Fruit fly (Drosophila melanogaster): Measurements from ENCODE around the gene CG8578.
A peak's percentile ranks its signal among the peaks of the same experiment; 100 is the strongest.

Gene CG8578

DNA sequence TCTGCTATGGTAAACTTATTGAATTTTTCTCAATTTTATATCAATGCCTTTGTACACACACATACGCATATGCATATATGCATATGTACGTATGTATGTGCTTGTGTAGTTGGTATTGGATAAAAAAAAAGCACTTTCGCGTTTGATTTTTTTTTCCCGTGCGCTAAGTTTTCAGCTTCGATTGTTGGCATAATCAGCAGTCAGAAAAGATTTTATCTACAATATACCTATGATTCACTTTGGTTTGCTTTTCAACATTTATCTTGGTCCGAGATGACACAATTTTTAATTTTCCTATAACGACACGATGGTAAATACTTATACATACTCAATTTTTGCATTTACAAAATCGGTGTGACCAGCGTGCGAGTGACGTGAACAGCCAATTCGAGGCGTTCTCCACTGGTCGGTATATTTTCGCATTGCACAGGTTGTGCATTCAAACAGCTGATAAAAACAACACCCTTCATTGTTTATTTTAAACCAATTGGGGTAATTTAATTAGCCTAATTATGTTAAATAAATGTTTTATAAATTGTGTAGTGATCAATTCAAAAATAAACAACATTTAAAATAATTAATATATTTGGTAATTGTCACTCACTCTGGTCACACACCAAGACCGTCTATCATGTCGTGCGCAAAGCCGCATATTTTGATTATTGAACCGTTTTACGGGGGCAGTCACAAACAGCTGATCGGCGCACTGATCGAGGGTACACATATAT lies 8.7 kb downstream of the CG8578 start, which contains the start of the genes UBL3 and CG15914 (continued):
- no peak for TF ChIP-seq Atf6 (GFP tag; IDR thresholded peaks at IDR 0.05)
- TF ChIP-seq trh (GFP tag; optimal IDR thresholded peaks at IDR 0.05), result no peak
- peak; percentile 92 for TF ChIP-seq CG32767 (GFP tag; IDR thresholded peaks at IDR 0.05)
- no peak for TF ChIP-seq CG11695 (GFP tag; IDR thresholded peaks at IDR 0.05)
- no peak for TF ChIP-seq corto (GFP tag; optimal IDR thresholded peaks at IDR 0.05)
- TF ChIP-seq NC2α (GFP tag; optimal IDR thresholded peaks at IDR 0.05), result no peak
- TF ChIP-seq Six4 (GFP tag; optimal IDR thresholded peaks at IDR 0.05), result no peak
- peak; percentile 15 for TF ChIP-seq nom (GFP tag; optimal IDR thresholded peaks at IDR 0.05)
- peak; percentile 37 for TF ChIP-seq lbe (GFP tag; optimal IDR thresholded peaks at IDR 0.05)
- no peak for TF ChIP-seq CG7963 (GFP tag; IDR thresholded peaks at IDR 0.05; ENCODE audit: partially characterized antibody)
- TF ChIP-seq CG7271 (tag; optimal IDR thresholded peaks at IDR 0.05), result no peak
- TF ChIP-seq chinmo (GFP tag; IDR thresholded peaks at IDR 0.05; ENCODE audit: partially characterized antibody), result 0 out of 4 replicates have a peak, but pooled peaks have one; percentile 59
- TF ChIP-seq chn (GFP tag; optimal IDR thresholded peaks at IDR 0.05), result no peak
- TF ChIP-seq pnt (GFP tag; optimal IDR thresholded peaks at IDR 0.05), result no peak
- no peak for TF ChIP-seq CG2889 (GFP tag; IDR thresholded peaks at IDR 0.05)
- no peak for TF ChIP-seq sna (GFP tag; IDR thresholded peaks at IDR 0.05; ENCODE audit: partially characterized antibody)
- TF ChIP-seq ind (GFP tag; optimal IDR thresholded peaks at IDR 0.05), result no peak
- no peak for TF ChIP-seq unpg (GFP tag; optimal IDR thresholded peaks at IDR 0.05)
- TF ChIP-seq stwl (tag; optimal IDR thresholded peaks at IDR 0.05), result peak; percentile 45
- TF ChIP-seq zfh2 (GFP tag; optimal IDR thresholded peaks at IDR 0.05), result no peak
- TF ChIP-seq CG10959 (GFP tag; IDR thresholded peaks at IDR 0.05), result no peak
- no peak for TF ChIP-seq NfI (GFP tag; optimal IDR thresholded peaks at IDR 0.05)

- TF ChIP-seq Dek (tag; optimal IDR thresholded peaks at IDR 0.05) (no peak), zen (tag; optimal IDR thresholded peaks at IDR 0.05) (no peak), CG6813 (GFP tag; optimal IDR thresholded peaks at IDR 0.05) (no peak), CG2712 (tag; optimal IDR thresholded peaks at IDR 0.05) (peak; percentile 26), Hmr (GFP tag; optimal IDR thresholded peaks at IDR 0.05) (no peak), Eip74EF (GFP tag; optimal IDR thresholded peaks at IDR 0.05) (no peak), dimm (GFP tag; IDR thresholded peaks at IDR 0.05) (no peak), CG42726 (GFP tag; IDR thresholded peaks at IDR 0.05; ENCODE audit: partially characterized antibody) (peak; percentile 75; the same call in 1 of the 2 replicates), CG2129 (GFP tag; IDR thresholded peaks at IDR 0.05; ENCODE audit: partially characterized antibody) (peak; percentile 59), CG16779 (GFP tag; IDR thresholded peaks at IDR 0.05) (no peak), CG32532 (GFP tag; IDR thresholded peaks at IDR 0.05) (no peak), tin (GFP tag; optimal IDR thresholded peaks at IDR 0.05) (no peak), sisA (GFP tag; IDR thresholded peaks at IDR 0.05) (no peak), H15 (GFP tag; IDR thresholded peaks at IDR 0.05) (no peak), CG6683 (GFP tag; optimal IDR thresholded peaks at IDR 0.05) (no peak), phol (tag; optimal IDR thresholded peaks at IDR 0.05) (peak; percentile 9), ab (GFP tag; optimal IDR thresholded peaks at IDR 0.05) (no peak), CG16813 (GFP tag; IDR thresholded peaks at IDR 0.05; ENCODE audit: partially characterized antibody) (peak; percentile 90), BtbVII (GFP tag; optimal IDR thresholded peaks at IDR 0.05) (no peak), ATbp (GFP tag; optimal IDR thresholded peaks at IDR 0.05) (no peak), Opbp (GFP tag; IDR thresholded peaks at IDR 0.05; ENCODE audit: partially characterized antibody) (peak; percentile 91), CG8924 (tag; optimal IDR thresholded peaks at IDR 0.05) (peak; percentile 39), Xbp1 (GFP tag; optimal IDR thresholded peaks at IDR 0.05) (no peak), CG12769 (tag; optimal IDR thresholded peaks at IDR 0.05) (no peak), nom (GFP tag; optimal IDR thresholded peaks at IDR 0.05) (peak; percentile 37), CG17361 (GFP tag; IDR thresholded peaks at IDR 0.05) (no peak)
Measured at dm6 chrX:15857601-15858284, 13.5 kb downstream of the CG8578 start, which contains the start of the genes CG46440 and Myb. TSS of gene CG46440 (minus strand) at chrX:15857823. TSS of gene Myb (minus strand) at chrX:15857823.

Data from whole organism, embryonic.